Fruit fly (Drosophila melanogaster) Kc167 (cell line): Measurements from ENCODE around the gene CG10337.

Experiments used
- Myc ChIP-seq: fragments of >200 bp; optimal IDR thresholded peaks from 2 replicates; lab custom pipeline; 2017; ENCODE audit warnings: missing external identifiers
- h ChIP-seq: fragments of >200 bp; optimal IDR thresholded peaks from 3 replicates; lab custom pipeline; 2018; ENCODE audit warnings: missing external identifiers
- insv ChIP-seq: fragments of >200 bp; optimal IDR thresholded peaks from 3 replicates; lab custom pipeline; 2018; ENCODE audit warnings: missing external identifiers
- psq ChIP-seq: fragments of >200 bp; optimal IDR thresholded peaks from 2 replicates; lab custom pipeline; 2017; ENCODE audit warnings: missing external identifiers

dm6 chr2L:19546869-19547710, at the start of gene CG10337:
- TF ChIP-seq psq (lab: Kevin White, UChicago): no peak
- no peak for TF ChIP-seq h
- TF ChIP-seq insv: no peak
- no peak for TF ChIP-seq Myc (lab: Kevin White, UChicago)
